In genomic region chr2L:8071112-8071976, dm6 we compare ENCODE assay signal across 5 fruit fly cellular contexts.
A peak's percentile ranks its signal among the peaks of the same experiment; 100 is the strongest.
TF ChIP-seq lines count a peak whose summit lies in the region.

poe (minus strand) TSS chr2L:8071624.

- no peak for TF ChIP-seq CTCF in whole organism, embryonic (GFP tag; optimal IDR thresholded peaks at IDR 0.05; lab: Kevin White, UChicago)

TF ChIP-seq in whole organism, adult, 20 proteins besides CTCF, POLR2A, EP300 and RAD21:
- TF ChIP-seq pad (GFP tag; optimal IDR thresholded peaks at IDR 0.05; lab: Kevin White, UChicago) (peak; percentile 5), bab1 (GFP tag; optimal IDR thresholded peaks at IDR 0.05; lab: Kevin White, UChicago) (peak; percentile 67), CG33017 (tag; optimal IDR thresholded peaks at IDR 0.05; lab: Kevin White, UChicago) (peak; percentile 63), CG14711 (tag; optimal IDR thresholded peaks at IDR 0.05; lab: Kevin White, UChicago) (peak; percentile 77), Crg-1 (GFP tag; optimal IDR thresholded peaks at IDR 0.05; lab: Kevin White, UChicago) (peak; percentile 34), CG12768 (GFP tag; optimal IDR thresholded peaks at IDR 0.05; lab: Kevin White, UChicago) (peak; percentile 40), Clk (GFP tag; optimal IDR thresholded peaks at IDR 0.05; lab: Kevin White, UChicago) (no peak), CG7045 (GFP tag; optimal IDR thresholded peaks at IDR 0.05; lab: Kevin White, UChicago) (no peak), Mnt (GFP tag; optimal IDR thresholded peaks at IDR 0.05; lab: Kevin White, UChicago) (peak; percentile 28), cic (GFP tag; optimal IDR thresholded peaks at IDR 0.05; lab: Kevin White, UChicago) (peak; percentile 15), kay (GFP tag; lab: Kevin White, UChicago; ENCODE audit: borderline replicate concordance) (no peak), CG11617 (GFP tag; optimal IDR thresholded peaks at IDR 0.05; lab: Kevin White, UChicago) (peak; percentile 75), ovo (GFP tag; optimal IDR thresholded peaks at IDR 0.05; lab: Kevin White, UChicago) (peak; percentile 14), CG7101 (tag; optimal IDR thresholded peaks at IDR 0.05; lab: Kevin White, UChicago) (peak; percentile 64), tj (GFP tag; optimal IDR thresholded peaks at IDR 0.05; lab: Kevin White, UChicago) (peak; percentile 15), CG1620 (GFP tag; optimal IDR thresholded peaks at IDR 0.05; lab: Kevin White, UChicago) (no peak), cnc (optimal IDR thresholded peaks at IDR 0.05; lab: Kevin White, UChicago) (peak; percentile 92 to 98)
TF ChIP-seq in whole organism, adult: peak in this region for 13.

TF ChIP-seq in whole organism, embryonic, 481 proteins besides CTCF, POLR2A, EP300 and RAD21 (continues in another document):
- TF ChIP-seq CG15514 (GFP tag; optimal IDR thresholded peaks at IDR 0.05; lab: Kevin White, UChicago) = peak; percentile 62
- TF ChIP-seq CG9817 (tag; optimal IDR thresholded peaks at IDR 0.05; lab: Kevin White, UChicago) = no peak
- TF ChIP-seq CG11247 (GFP tag; IDR thresholded peaks at IDR 0.05; lab: Robert Waterston, UW) = 0 out of 2 replicates have a peak, but pooled peaks have one; percentile 22
- TF ChIP-seq CG3847 (GFP tag; IDR thresholded peaks at IDR 0.05; lab: Robert Waterston, UW) = 0 out of 2 replicates have a peak, but pooled peaks have one; percentile 23
- no peak for TF ChIP-seq gro (GFP tag; optimal IDR thresholded peaks at IDR 0.05; lab: Kevin White, UChicago)
- TF ChIP-seq emc (GFP tag; optimal IDR thresholded peaks at IDR 0.05; lab: Kevin White, UChicago) = no peak
- TF ChIP-seq CG30431 (GFP tag; optimal IDR thresholded peaks at IDR 0.05; lab: Kevin White, UChicago) = no peak
- TF ChIP-seq CG17829 (tag; optimal IDR thresholded peaks at IDR 0.05; lab: Kevin White, UChicago) = peak; percentile 73
- peak; percentile 43 for TF ChIP-seq CG13287 (GFP tag; IDR thresholded peaks at IDR 0.05; lab: Robert Waterston, UW; ENCODE audit: partially characterized antibody)
- no peak for TF ChIP-seq hkb (optimal IDR thresholded peaks at IDR 0.05; lab: Kevin White, UChicago)
- 0 out of 2 replicates have a peak, but pooled peaks have one; percentile 8 for TF ChIP-seq hkb (GFP tag; IDR thresholded peaks at IDR 0.05; lab: Robert Waterston, UW)
- TF ChIP-seq zfh1 (GFP tag; IDR thresholded peaks at IDR 0.05; lab: Robert Waterston, UW) = peak; percentile 41; the same call in 2 of the 3 replicates
- TF ChIP-seq Dip3 (GFP tag; optimal IDR thresholded peaks at IDR 0.05; lab: Kevin White, UChicago) = no peak
- TF ChIP-seq bbx (GFP tag; IDR thresholded peaks at IDR 0.05; lab: Robert Waterston, UW; ENCODE audit: partially characterized antibody) = 0 out of 2 replicates have a peak, but pooled peaks have one; percentile 38
- no peak for TF ChIP-seq Hmr (GFP tag; optimal IDR thresholded peaks at IDR 0.05; lab: Kevin White, UChicago)
- no peak for TF ChIP-seq wdn (GFP tag; IDR thresholded peaks at IDR 0.05; lab: Robert Waterston, UW)
- no peak for TF ChIP-seq H2.0 (GFP tag; IDR thresholded peaks at IDR 0.05; lab: Robert Waterston, UW)

TF ChIP-seq in whole organism, prepupa, 60 proteins besides CTCF, POLR2A, EP300 and RAD21 (continues in another document):
- TF ChIP-seq Hr4 (GFP tag; optimal IDR thresholded peaks at IDR 0.05; lab: Kevin White, UChicago) (no peak), Eip75B (GFP tag; optimal IDR thresholded peaks at IDR 0.05; lab: Kevin White, UChicago) (no peak), pdm3 (GFP tag; optimal IDR thresholded peaks at IDR 0.05; lab: Kevin White, UChicago) (no peak), Hr38 (GFP tag; optimal IDR thresholded peaks at IDR 0.05; lab: Kevin White, UChicago) (no peak), topi (GFP tag; optimal IDR thresholded peaks at IDR 0.05; lab: Kevin White, UChicago) (no peak), svp (GFP tag; lab: Kevin White, UChicago) (no peak), OdsH (GFP tag; optimal IDR thresholded peaks at IDR 0.05; lab: Kevin White, UChicago) (no peak), Smox (GFP tag; optimal IDR thresholded peaks at IDR 0.05; lab: Kevin White, UChicago) (no peak), salr (GFP tag; optimal IDR thresholded peaks at IDR 0.05; lab: Kevin White, UChicago) (no peak), Eip93F (GFP tag; optimal IDR thresholded peaks at IDR 0.05; lab: Kevin White, UChicago) (no peak), eg (GFP tag; IDR thresholded peaks at IDR 0.05; lab: Robert Waterston, UW) (no peak; the same call in 1 of the 3 replicates), Sox102F (GFP tag; optimal IDR thresholded peaks at IDR 0.05; lab: Kevin White, UChicago) (no peak), CG6854 (GFP tag; optimal IDR thresholded peaks at IDR 0.05; lab: Kevin White, UChicago) (peak; percentile 20), CG6792 (GFP tag; optimal IDR thresholded peaks at IDR 0.05; lab: Kevin White, UChicago) (no peak), CG1621 (tag; optimal IDR thresholded peaks at IDR 0.05; lab: Kevin White, UChicago) (no peak), lz (GFP tag; optimal IDR thresholded peaks at IDR 0.05; lab: Kevin White, UChicago) (no peak), CG6808 (GFP tag; optimal IDR thresholded peaks at IDR 0.05; lab: Kevin White, UChicago) (no peak), ss (GFP tag; optimal IDR thresholded peaks at IDR 0.05; lab: Kevin White, UChicago) (no peak), CG8632 (GFP tag; optimal IDR thresholded peaks at IDR 0.05; lab: Kevin White, UChicago) (no peak), CG11902 (GFP tag; optimal IDR thresholded peaks at IDR 0.05; lab: Kevin White, UChicago) (no peak), CG8119 (GFP tag; IDR thresholded peaks at IDR 0.05; lab: Robert Waterston, UW) (peak; percentile 76)

TF ChIP-seq in whole organism, pupa, 21 proteins besides CTCF, POLR2A, EP300 and RAD21:
- TF ChIP-seq CG15710 (tag; optimal IDR thresholded peaks at IDR 0.05; lab: Kevin White, UChicago) (peak; percentile 57), CG9948 (tag; optimal IDR thresholded peaks at IDR 0.05; lab: Kevin White, UChicago) (no peak), CG32121 (GFP tag; IDR thresholded peaks at IDR 0.05; lab: Robert Waterston, UW) (peak; percentile 56; the same call in 1 of the 2 replicates), rn (GFP tag; IDR thresholded peaks at IDR 0.05; lab: Robert Waterston, UW) (no peak), CG34367 (tag; optimal IDR thresholded peaks at IDR 0.05; lab: Kevin White, UChicago) (peak; percentile 4), CG17806 (tag; optimal IDR thresholded peaks at IDR 0.05; lab: Kevin White, UChicago) (peak; percentile 61), D1 (tag; optimal IDR thresholded peaks at IDR 0.05; lab: Kevin White, UChicago) (no peak), CG12605 (GFP tag; IDR thresholded peaks at IDR 0.05; lab: Robert Waterston, UW) (peak; percentile 64; the same call in 1 of the 2 replicates), CG4496 (GFP tag; IDR thresholded peaks at IDR 0.05; lab: Robert Waterston, UW) (peak; percentile 61; the same call in 1 of the 3 replicates), CG8159 (tag; optimal IDR thresholded peaks at IDR 0.05; lab: Kevin White, UChicago) (no peak), Pif1A (GFP tag; optimal IDR thresholded peaks at IDR 0.05; lab: Kevin White, UChicago) (no peak), EcR (GFP tag; optimal IDR thresholded peaks at IDR 0.05; lab: Kevin White, UChicago) (no peak)

TF ChIP-seq in whole organism, wandering third instar larva, 38 proteins besides CTCF, POLR2A, EP300 and RAD21:
- TF ChIP-seq Dif (GFP tag; optimal IDR thresholded peaks at IDR 0.05; lab: Kevin White, UChicago; ENCODE audit: partially characterized antibody) = no peak
- no peak for TF ChIP-seq Rel (GFP tag; optimal IDR thresholded peaks at IDR 0.05; lab: Kevin White, UChicago)
- TF ChIP-seq Rel (tag; optimal IDR thresholded peaks at IDR 0.05; lab: Kevin White, UChicago) = peak; percentile 78
- peak; percentile 62 for TF ChIP-seq Sp1 (GFP tag; optimal IDR thresholded peaks at IDR 0.05; lab: Kevin White, UChicago)
- peak; percentile 68 for TF ChIP-seq Hr83 (GFP tag; optimal IDR thresholded peaks at IDR 0.05; lab: Kevin White, UChicago; ENCODE audit: poor library complexity, severe bottlenecking)
TF ChIP-seq in whole organism, wandering third instar larva: peak in this region for 3.
